Fruit fly (Drosophila melanogaster) whole organism, embryonic: ENCODE results near the gene CG31473.

ENCODE experiments used
- Awh ChIP-seq: fragments of 200-800 bp; sonication (Bioruptor generic); IDR thresholded peaks from 2 replicates; pipeline ENCODE4, ENCODE4 v1.3.6; 2022; ENCODE audit warnings: missing biosample characterization, missing genetic modification characterization
- CG11695 ChIP-seq: fragments of 200-800 bp; sonication (Bioruptor generic); IDR thresholded peaks from 3 replicates; pipeline ENCODE4 v1.3.6; 2022; ENCODE audit warnings: missing biosample characterization, missing genetic modification characterization
- CG12659 ChIP-seq: fragments of 200-800 bp; sonication (Bioruptor generic); optimal IDR thresholded peaks from 3 replicates; lab custom pipeline; 2017; ENCODE audit warnings: mild to moderate bottlenecking, missing biosample characterization, missing genetic modification reagents, missing genetic modification characterization
- CG14014 ChIP-seq: fragments of 200-800 bp; sonication (Bioruptor generic); IDR thresholded peaks from 2 replicates; pipeline ENCODE4 v1.3.6; 2022; ENCODE audit warnings: missing biosample characterization, missing genetic modification characterization
- CG15269 ChIP-seq: fragments of 200-800 bp; sonication (Bioruptor generic); optimal IDR thresholded peaks from 2 replicates; lab custom pipeline; 2018; ENCODE audit warnings: missing biosample characterization, mild to moderate bottlenecking, missing genetic modification characterization, moderate library complexity
- CG15479 ChIP-seq: fragments of 200-800 bp; sonication (Bioruptor generic); optimal IDR thresholded peaks from 3 replicates; lab custom pipeline; 2019; ENCODE audit warnings: missing biosample characterization, mild to moderate bottlenecking, missing genetic modification characterization, moderate library complexity
- CG16815 ChIP-seq: fragments of 200-800 bp; sonication (Bioruptor generic); optimal IDR thresholded peaks from 3 replicates; lab custom pipeline; 2017; ENCODE audit warnings: missing biosample characterization, mild to moderate bottlenecking, missing genetic modification characterization
- CG17359 ChIP-seq: fragments of 200-800 bp; sonication (Bioruptor generic); optimal IDR thresholded peaks from 3 replicates; lab custom pipeline; 2018; ENCODE audit warnings: missing biosample characterization, mild to moderate bottlenecking, missing genetic modification characterization, moderate library complexity
- CG17361 ChIP-seq: fragments of 200-800 bp; sonication (Bioruptor generic); IDR thresholded peaks from 3 replicates; pipeline ENCODE4 v1.3.6; 2022; ENCODE audit warnings: missing biosample characterization, missing genetic modification characterization
- CG18011 ChIP-seq: fragments of 200-800 bp; sonication (Bioruptor generic); optimal IDR thresholded peaks from 2 replicates; lab custom pipeline; 2017; ENCODE audit warnings: missing biosample characterization, missing genetic modification characterization, mild to moderate bottlenecking, moderate library complexity, missing genotype
- CG18262 ChIP-seq: fragments of 200-800 bp; optimal IDR thresholded peaks from 3 replicates; lab custom pipeline; 2019; ENCODE audit warnings: missing biosample characterization, mild to moderate bottlenecking, missing genetic modification characterization, moderate library complexity
- CG1832 ChIP-seq: fragments of 200-800 bp; sonication (Bioruptor generic); optimal IDR thresholded peaks from 2 replicates; lab custom pipeline; 2017; ENCODE audit warnings: missing biosample characterization, mild to moderate bottlenecking, missing genetic modification characterization, inconsistent platforms
- CG2712 ChIP-seq: fragments of 200-800 bp; optimal IDR thresholded peaks from 3 replicates; lab custom pipeline; 2019; ENCODE audit warnings: missing biosample characterization, mild to moderate bottlenecking, missing genetic modification characterization, moderate library complexity
- CG33213 ChIP-seq: fragments of 200-800 bp; sonication (Bioruptor generic); optimal IDR thresholded peaks from 3 replicates; lab custom pipeline; 2016; ENCODE audit warnings: missing biosample characterization, missing genetic modification characterization
- CG42726 ChIP-seq: fragments of 200-800 bp; sonication (Bioruptor generic); IDR thresholded peaks from 2 replicates; pipeline ENCODE4 v1.3.6; 2022; ENCODE audit warnings: missing biosample characterization, missing genetic modification characterization; ENCODE audit not compliant: partially characterized antibody
- CG5180 ChIP-seq: fragments of 200-800 bp; sonication (Bioruptor generic); optimal IDR thresholded peaks from 3 replicates; lab custom pipeline; 2017; ENCODE audit warnings: missing biosample characterization, missing genetic modification characterization, mild to moderate bottlenecking, moderate library complexity, missing genetic modification reagents
- CG6254 ChIP-seq: fragments of 200-800 bp; sonication (Bioruptor generic); optimal IDR thresholded peaks from 3 replicates; lab custom pipeline; 2017; ENCODE audit warnings: mild to moderate bottlenecking, missing biosample characterization, missing genetic modification reagents, missing genetic modification characterization
- CG7357 ChIP-seq: fragments of 200-800 bp; sonication (Bioruptor generic); IDR thresholded peaks from 3 replicates; pipeline ENCODE4 v1.3.6; 2022; ENCODE audit warnings: missing biosample characterization, missing genetic modification characterization
- CG8765 ChIP-seq: fragments of 200-800 bp; sonication (Bioruptor generic); IDR thresholded peaks from 2 replicates; pipeline ENCODE4 v1.3.6; 2022; ENCODE audit warnings: missing biosample characterization, missing genetic modification characterization
- CG9727 ChIP-seq: fragments of 200-800 bp; sonication (Bioruptor generic); optimal IDR thresholded peaks from 3 replicates; lab custom pipeline; 2017; ENCODE audit warnings: missing biosample characterization, mild to moderate bottlenecking, missing genetic modification characterization
- Dbx ChIP-seq: fragments of 200-800 bp; sonication (Bioruptor generic); IDR thresholded peaks from 3 replicates; pipeline ENCODE4 v1.3.6; 2022; ENCODE audit warnings: missing biosample characterization, missing genetic modification characterization
- Dp ChIP-seq: fragments of 200-800 bp; sonication (Bioruptor generic); optimal IDR thresholded peaks from 2 replicates; lab custom pipeline; 2018; ENCODE audit warnings: missing biosample characterization, mild to moderate bottlenecking, missing genetic modification characterization, moderate library complexity
- GATAe ChIP-seq: fragments of 200-800 bp; sonication (Bioruptor generic); conservative IDR thresholded peaks from 2 replicates; pipeline ENCODE4 v1.3.6; 2022; ENCODE audit warnings: missing biosample characterization, missing genetic modification characterization
- Hr3 ChIP-seq: fragments of 200-800 bp; sonication (Bioruptor generic); optimal IDR thresholded peaks from 3 replicates; lab custom pipeline; 2016; ENCODE audit warnings: missing biosample characterization, missing genetic modification characterization
- Lim3 ChIP-seq: fragments of 200-800 bp; sonication (Bioruptor generic); IDR thresholded peaks from 2 replicates; pipeline ENCODE4 v1.3.6; 2022; ENCODE audit warnings: missing biosample characterization, missing genetic modification characterization
- NFAT ChIP-seq: fragments of 200-800 bp; sonication (Bioruptor generic); IDR thresholded peaks from 2 replicates; pipeline ENCODE4 v1.3.6; 2022; ENCODE audit warnings: missing biosample characterization, missing genetic modification characterization
- Nf-YB ChIP-seq: fragments of 200-800 bp; sonication (Bioruptor generic); optimal IDR thresholded peaks from 3 replicates; lab custom pipeline; 2019; ENCODE audit warnings: missing biosample characterization, mild to moderate bottlenecking, missing genetic modification characterization, moderate library complexity
- Nf-YC ChIP-seq: fragments of 200-800 bp; optimal IDR thresholded peaks from 3 replicates; lab custom pipeline; 2019; ENCODE audit warnings: missing biosample characterization, mild to moderate bottlenecking, missing genetic modification characterization, moderate library complexity
- Oaz ChIP-seq: fragments of 200-800 bp; sonication (Bioruptor generic); IDR thresholded peaks from 2 replicates; pipeline ENCODE4 v1.3.6; 2022; ENCODE audit warnings: missing biosample characterization, missing genetic modification characterization
- Six4 ChIP-seq: fragments of 200-800 bp; sonication (Bioruptor generic); optimal IDR thresholded peaks from 2 replicates; lab custom pipeline; 2016; ENCODE audit warnings: missing biosample characterization, missing genetic modification characterization
- Sox100B ChIP-seq: fragments of 200-800 bp; sonication (Bioruptor generic); optimal IDR thresholded peaks from 3 replicates; lab custom pipeline; 2018; ENCODE audit warnings: missing biosample characterization, mild to moderate bottlenecking, missing genetic modification characterization
- Sox102F ChIP-seq: fragments of 200-800 bp; sonication (Bioruptor generic); optimal IDR thresholded peaks from 2 replicates; lab custom pipeline; 2018; ENCODE audit warnings: missing biosample characterization, mild to moderate bottlenecking, missing genetic modification characterization, moderate library complexity
- amos ChIP-seq: fragments of 200-800 bp; sonication (Bioruptor generic); IDR thresholded peaks from 2 replicates; pipeline ENCODE4 v1.3.6; 2022; ENCODE audit warnings: missing biosample characterization, missing genetic modification characterization; ENCODE audit not compliant: partially characterized antibody
- bbx ChIP-seq: fragments of 200-800 bp; sonication (Bioruptor generic); IDR thresholded peaks from 2 replicates; pipeline ENCODE4 v1.3.6; 2022; ENCODE audit warnings: missing biosample characterization, missing genetic modification characterization; ENCODE audit not compliant: partially characterized antibody
- bowl ChIP-seq: fragments of 200-800 bp; sonication (Bioruptor generic); IDR thresholded peaks from 2 replicates; pipeline ENCODE4 v1.3.6; 2022; ENCODE audit warnings: missing biosample characterization, missing genetic modification characterization
- chif ChIP-seq, 2 experiments: fragments of 200-800 bp; sonication (Bioruptor generic); optimal IDR thresholded peaks; 3 replicates each; lab custom pipeline; 2016; ENCODE audit warnings: missing biosample characterization in 2 of 2, missing genetic modification characterization in 2 of 2
- dati ChIP-seq: fragments of 200-800 bp; sonication (Bioruptor generic); IDR thresholded peaks from 2 replicates; pipeline ENCODE4 v1.3.6; 2022; ENCODE audit warnings: missing biosample characterization, missing genetic modification characterization
- eyg ChIP-seq: fragments of 200-800 bp; sonication (Bioruptor generic); optimal IDR thresholded peaks from 3 replicates; lab custom pipeline; 2016; ENCODE audit warnings: missing biosample characterization, missing genetic modification characterization
- grn ChIP-seq: fragments of 200-800 bp; sonication (Bioruptor generic); optimal IDR thresholded peaks from 3 replicates; lab custom pipeline; 2017; ENCODE audit warnings: missing biosample characterization, missing genetic modification characterization
- h ChIP-seq: fragments of >200 bp; optimal IDR thresholded peaks from 2 replicates; lab custom pipeline; 2017
- hth ChIP-seq: fragments of >200 bp; optimal IDR thresholded peaks from 2 replicates; lab custom pipeline; 2017; ENCODE audit warnings: inconsistent platforms
- kni ChIP-seq: fragments of 200-800 bp; sonication (Bioruptor generic); optimal IDR thresholded peaks from 3 replicates; lab custom pipeline; 2017; ENCODE audit warnings: mild to moderate bottlenecking, missing biosample characterization, missing genetic modification reagents, missing genetic modification characterization
- mirr ChIP-seq: fragments of 200-800 bp; sonication (Bioruptor generic); optimal IDR thresholded peaks from 3 replicates; lab custom pipeline; 2018; ENCODE audit warnings: missing biosample characterization, mild to moderate bottlenecking, missing genetic modification characterization
- mld ChIP-seq: fragments of 200-800 bp; sonication (Bioruptor generic); IDR thresholded peaks from 3 replicates; pipeline ENCODE4 v1.3.6; 2022; ENCODE audit warnings: missing biosample characterization, missing genetic modification characterization; ENCODE audit not compliant: partially characterized antibody
- psq ChIP-seq: fragments of 200-800 bp; sonication (Bioruptor generic); optimal IDR thresholded peaks from 2 replicates; lab custom pipeline; 2017; ENCODE audit warnings: missing biosample characterization, missing genetic modification characterization
- scrt ChIP-seq: fragments of 200-800 bp; sonication (Bioruptor generic); optimal IDR thresholded peaks from 2 replicates; lab custom pipeline; 2018; ENCODE audit warnings: missing biosample characterization, mild to moderate bottlenecking, missing genetic modification characterization, moderate library complexity
- sim ChIP-seq: fragments of 200-800 bp; sonication (Bioruptor generic); IDR thresholded peaks from 2 replicates; pipeline ENCODE4 v1.3.6; 2022; ENCODE audit warnings: missing biosample characterization, missing genetic modification characterization
- stc ChIP-seq: fragments of 200-800 bp; sonication (Bioruptor generic); IDR thresholded peaks from 2 replicates; pipeline ENCODE4 v1.3.6; 2022; ENCODE audit warnings: missing biosample characterization, missing genetic modification characterization
- tgo ChIP-seq: fragments of 200-800 bp; sonication (Bioruptor generic); IDR thresholded peaks from 3 replicates; pipeline ENCODE4 v1.3.6; 2022; ENCODE audit warnings: missing biosample characterization, missing genetic modification characterization
- wdn ChIP-seq: fragments of 200-800 bp; sonication (Bioruptor generic); IDR thresholded peaks from 2 replicates; pipeline ENCODE4 v1.3.6; 2022; ENCODE audit warnings: missing biosample characterization, missing genetic modification characterization
- zf30C ChIP-seq: fragments of 200-800 bp; sonication (Bioruptor generic); optimal IDR thresholded peaks from 3 replicates; lab custom pipeline; 2018; ENCODE audit warnings: missing biosample characterization, mild to moderate bottlenecking, missing genetic modification characterization
- zfh1 ChIP-seq: fragments of 200-800 bp; sonication (Bioruptor generic); IDR thresholded peaks from 3 replicates; pipeline ENCODE4 v1.3.6; 2022; ENCODE audit warnings: missing biosample characterization, missing genetic modification characterization

The CG31473 gene

DNA sequence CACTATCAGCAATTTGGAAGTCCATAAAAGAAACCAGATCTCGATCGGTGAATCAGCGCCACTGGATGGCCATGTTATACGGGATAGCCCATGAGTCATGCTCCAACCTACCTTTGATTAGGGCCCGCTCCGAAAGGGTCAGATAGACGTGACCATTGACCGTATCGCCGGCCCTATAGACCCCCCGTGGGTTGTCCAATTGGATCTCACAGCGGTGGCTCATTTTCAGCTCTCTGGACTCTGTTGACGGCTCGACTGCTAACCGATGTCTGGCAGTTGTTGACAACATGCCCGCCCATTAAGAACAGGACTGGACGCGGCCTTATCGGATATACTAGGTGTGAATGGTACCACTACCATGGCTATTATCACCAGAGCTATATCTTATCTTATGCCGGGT is 13.1 kb upstream of the CG31473 start, which contains the start of gene CG18744 (continued):
- 0 out of 2 replicates have a peak, but pooled peaks have one; percentile 25 for TF ChIP-seq NFAT
- TF ChIP-seq amos (GFP tag; lab: Robert Waterston, UW), result peak; percentile 14; the same call in 1 of the 2 replicates
- no peak for TF ChIP-seq dati (GFP tag; lab: Robert Waterston, UW)
- TF ChIP-seq CG7357, result no peak
- no peak for TF ChIP-seq kni (GFP tag; lab: Kevin White, UChicago)
- TF ChIP-seq CG18011 (GFP tag; lab: Kevin White, UChicago), result no peak
- TF ChIP-seq CG17359, result no peak
- no peak for TF ChIP-seq stc
- no peak for TF ChIP-seq Oaz (GFP tag; lab: Robert Waterston, UW)
- TF ChIP-seq CG15269 (tag; lab: Kevin White, UChicago), result no peak
- TF ChIP-seq CG11695 (GFP tag; lab: Robert Waterston, UW), result no peak
- no peak for TF ChIP-seq hth
- no peak for TF ChIP-seq zfh1
- no peak for TF ChIP-seq CG6254 (GFP tag; lab: Kevin White, UChicago)
- TF ChIP-seq GATAe (GFP tag; lab: Robert Waterston, UW), result peak; percentile 84
- no peak for TF ChIP-seq sim
- TF ChIP-seq CG9727 (GFP tag; lab: Kevin White, UChicago), result no peak
- TF ChIP-seq Nf-YB (GFP tag; lab: Kevin White, UChicago), result no peak
- TF ChIP-seq CG33213 (GFP tag; lab: Kevin White, UChicago), result no peak
- no peak for TF ChIP-seq CG14014
- TF ChIP-seq scrt (GFP tag; lab: Kevin White, UChicago), result no peak
- no peak for TF ChIP-seq CG5180 (GFP tag; lab: Kevin White, UChicago)
- TF ChIP-seq CG42726 (GFP tag; lab: Robert Waterston, UW), result no peak
- TF ChIP-seq mirr (GFP tag; lab: Kevin White, UChicago), result peak; percentile 54
- TF ChIP-seq Awh (GFP tag; lab: Robert Waterston, UW), result no peak
- no peak for TF ChIP-seq Sox100B (GFP tag; lab: Kevin White, UChicago)
- TF ChIP-seq CG2712, result no peak
- no peak for TF ChIP-seq zf30C (GFP tag; lab: Kevin White, UChicago)
- peak; percentile 63 for TF ChIP-seq grn (GFP tag; lab: Kevin White, UChicago)
- TF ChIP-seq chif (GFP tag; optimal IDR thresholded peaks at IDR 0.05; lab: Kevin White, UChicago), result no peak
- no peak for TF ChIP-seq Sox102F (GFP tag; lab: Kevin White, UChicago)
- TF ChIP-seq Nf-YC, result no peak
- TF ChIP-seq Hr3 (GFP tag; lab: Kevin White, UChicago), result no peak
- TF ChIP-seq CG12659 (GFP tag; lab: Kevin White, UChicago), result no peak
- no peak for TF ChIP-seq Dp (GFP tag; lab: Kevin White, UChicago)
- 0 out of 2 replicates have a peak, but pooled peaks have one; percentile 26 for TF ChIP-seq Lim3
- TF ChIP-seq Six4 (GFP tag; lab: Kevin White, UChicago), result no peak
- TF ChIP-seq Dbx (GFP tag; lab: Robert Waterston, UW), result no peak
- TF ChIP-seq CG8765 (GFP tag; lab: Robert Waterston, UW), result no peak
- TF ChIP-seq CG16815, result no peak

DNA sequence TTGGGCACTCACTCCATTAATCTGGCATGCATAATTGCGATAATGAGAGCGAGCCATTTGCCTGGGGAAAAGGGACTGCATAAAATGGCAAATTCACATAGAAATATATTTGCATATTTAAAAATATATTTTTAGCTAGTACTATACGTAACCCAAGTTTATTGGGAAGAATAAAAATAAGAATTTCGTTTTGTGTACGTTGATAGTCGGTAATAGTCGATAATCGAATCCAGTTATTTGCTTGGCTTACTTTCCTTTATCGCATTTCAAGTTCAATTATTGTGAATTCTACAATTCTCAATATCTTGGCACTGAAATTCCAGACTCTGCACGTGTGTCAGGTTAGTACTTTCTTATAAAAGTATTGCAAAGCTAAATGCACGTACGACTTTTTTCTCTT is 8.9 kb upstream of the CG31473 start, which contains the start of gene CG3014:
TSS of gene CG3014 (minus strand) at position 101 of the 400 bp plus-strand sequence.
- TF ChIP-seq CG15479 (GFP tag; lab: Kevin White, UChicago) (no peak), wdn (GFP tag; lab: Robert Waterston, UW) (no peak), tgo (GFP tag; lab: Robert Waterston, UW) (no peak), h (lab: Kevin White, UChicago) (no peak), CG17361 (GFP tag; lab: Robert Waterston, UW) (no peak), bowl (GFP tag; lab: Robert Waterston, UW) (no peak), CG18262 (tag; lab: Kevin White, UChicago) (no peak), CG1832 (GFP tag; lab: Kevin White, UChicago) (no peak), mld (GFP tag; lab: Robert Waterston, UW) (no peak), psq (GFP tag; lab: Kevin White, UChicago) (no peak), eyg (GFP tag; lab: Kevin White, UChicago) (no peak), bbx (GFP tag; lab: Robert Waterston, UW) (no peak)
